Comparison of ENCODE assay signal across 3 worm cellular contexts in the genomic region with DNA sequence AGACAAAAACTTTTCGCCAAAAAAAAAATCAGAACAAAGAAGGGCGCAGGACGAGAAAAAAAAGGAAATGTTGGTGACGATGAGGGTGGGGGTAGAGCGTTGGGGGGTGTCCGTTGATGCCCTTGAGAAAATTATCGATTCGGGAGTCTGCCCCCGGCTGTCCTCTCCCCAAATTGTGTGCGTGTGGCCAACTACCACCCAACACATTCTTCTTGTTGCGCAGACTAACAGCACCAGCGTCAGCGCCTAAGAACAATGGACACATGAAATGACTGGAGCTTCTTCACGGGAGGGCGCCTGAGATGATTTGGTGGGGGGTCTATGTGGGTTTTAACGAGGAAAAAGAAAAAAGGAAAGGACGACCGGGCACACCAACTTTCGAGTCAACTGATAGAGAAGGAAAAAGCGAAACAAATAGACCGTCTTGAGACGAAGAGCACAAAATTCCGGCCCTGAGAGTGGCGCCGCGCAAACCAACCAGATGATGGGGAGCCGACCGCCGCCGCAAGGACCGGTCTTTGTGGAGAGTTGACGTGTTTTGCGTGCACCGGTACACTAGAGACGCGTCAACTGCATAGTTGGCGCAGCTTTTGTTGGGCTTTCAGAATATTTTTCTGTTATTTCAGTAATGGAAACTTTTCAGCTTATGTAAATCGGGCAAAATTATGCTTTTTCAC.
TF ChIP-seq lines count a peak whose summit lies in the region.

A gene (plus strand): TSS at position 68 of the 677 bp plus-strand sequence.

TF ChIP-seq in whole organism, L2 larva, 48 proteins besides CTCF, POLR2A, EP300 and RAD21 (continued from another document):
- no peak for TF ChIP-seq egl-27 (tag; optimal IDR thresholded peaks at IDR 0.05; lab: Kevin White, UChicago)
- TF ChIP-seq nhr-77 (tag; optimal IDR thresholded peaks at IDR 0.05; lab: Kevin White, UChicago), result no peak
- TF ChIP-seq sma-9 (GFP tag; optimal IDR thresholded peaks at IDR 0.05; lab: Kevin White, UChicago), result no peak
- TF ChIP-seq sma-9 (tag; optimal IDR thresholded peaks at IDR 0.05; lab: Kevin White, UChicago), result no peak
- TF ChIP-seq unc-39 (tag; optimal IDR thresholded peaks at IDR 0.05; lab: Kevin White, UChicago), result no peak
- TF ChIP-seq sma-3 (GFP tag; optimal IDR thresholded peaks at IDR 0.05; lab: Kevin White, UChicago), result no peak
- TF ChIP-seq unc-55 (GFP tag; optimal IDR thresholded peaks at IDR 0.05; lab: Kevin White, UChicago), result peak; percentile 59
- TF ChIP-seq lsy-2 (tag; optimal IDR thresholded peaks at IDR 0.05; lab: Kevin White, UChicago), result peak in 1 of 2 experiments; percentile 13
- no peak for TF ChIP-seq crh-2 (tag; optimal IDR thresholded peaks at IDR 0.05; lab: Kevin White, UChicago)
- no peak for TF ChIP-seq mdl-1 (tag; optimal IDR thresholded peaks at IDR 0.05; lab: Kevin White, UChicago)
- TF ChIP-seq ceh-16 (tag; optimal IDR thresholded peaks at IDR 0.05; lab: Kevin White, UChicago), result no peak
- TF ChIP-seq nhr-11 (tag; optimal IDR thresholded peaks at IDR 0.05; lab: Kevin White, UChicago), result no peak
- no peak for TF ChIP-seq unc-62 (GFP tag; optimal IDR thresholded peaks at IDR 0.05; lab: Kevin White, UChicago)
- TF ChIP-seq ztf-11 (tag; optimal IDR thresholded peaks at IDR 0.05; lab: Kevin White, UChicago), result no peak
- TF ChIP-seq dmd-4 (tag; optimal IDR thresholded peaks at IDR 0.05; lab: Kevin White, UChicago), result no peak
- TF ChIP-seq ceh-82 (tag; optimal IDR thresholded peaks at IDR 0.05; lab: Kevin White, UChicago), result no peak

TF ChIP-seq in whole organism, L4 larva, 104 proteins besides CTCF, POLR2A, EP300 and RAD21 (continued from another document and continues in another):
- TF ChIP-seq nhr-237 (tag; optimal IDR thresholded peaks at IDR 0.05; lab: Kevin White, UChicago) (no peak), zip-2 (tag; optimal IDR thresholded peaks at IDR 0.05; lab: Kevin White, UChicago) (no peak), attf-4 (tag; optimal IDR thresholded peaks at IDR 0.05; lab: Kevin White, UChicago) (no peak), dve-1 (tag; optimal IDR thresholded peaks at IDR 0.05; lab: Kevin White, UChicago; ENCODE audit: insufficient read depth) (peak; percentile 26), jun-1 (tag; optimal IDR thresholded peaks at IDR 0.05; lab: Kevin White, UChicago) (no peak), nhr-102 (tag; optimal IDR thresholded peaks at IDR 0.05; lab: Kevin White, UChicago) (no peak), mdl-1 (tag; optimal IDR thresholded peaks at IDR 0.05; lab: Kevin White, UChicago) (no peak), set-16 (GFP tag; IDR thresholded peaks at IDR 0.05; lab: Robert Waterston, UW) (peak; percentile 52), nhr-25 (tag; optimal IDR thresholded peaks at IDR 0.05; lab: Kevin White, UChicago; ENCODE audit: borderline replicate concordance, insufficient read depth) (no peak), ceh-28 (tag; optimal IDR thresholded peaks at IDR 0.05; lab: Kevin White, UChicago) (no peak), nhr-6 (tag; optimal IDR thresholded peaks at IDR 0.05; lab: Kevin White, UChicago) (peak; percentile 60), spr-3 (GFP tag; optimal IDR thresholded peaks at IDR 0.05; lab: Kevin White, UChicago) (peak; percentile 38), ZK337.2 (GFP tag; IDR thresholded peaks at IDR 0.05; lab: Robert Waterston, UW) (no peak), ceh-82 (tag; optimal IDR thresholded peaks at IDR 0.05; lab: Kevin White, UChicago) (no peak), skn-1 (tag; optimal IDR thresholded peaks at IDR 0.05; lab: Kevin White, UChicago) (no peak), egl-43 (GFP tag; IDR thresholded peaks at IDR 0.05; lab: Robert Waterston, UW) (0 out of 2 replicates have a peak, but pooled peaks have one; percentile 34), snpc-1.2 (GFP tag; IDR thresholded peaks at IDR 0.05; lab: Robert Waterston, UW) (no peak), zfp-3 (GFP tag; conservative IDR thresholded peaks at IDR 0.05; lab: Robert Waterston, UW) (no peak), ZK546.5 (tag; optimal IDR thresholded peaks at IDR 0.05; lab: Kevin White, UChicago) (no peak), madf-5 (GFP tag; IDR thresholded peaks at IDR 0.05; lab: Robert Waterston, UW) (no peak), mdt-29 (GFP tag; IDR thresholded peaks at IDR 0.05; lab: Robert Waterston, UW) (no peak), dmd-9 (GFP tag; IDR thresholded peaks at IDR 0.05; lab: Robert Waterston, UW) (peak; percentile 49; the same call in 1 of the 2 replicates), tra-1 (GFP tag; IDR thresholded peaks at IDR 0.05; lab: Robert Waterston, UW) (no peak), nhr-42 (GFP tag; IDR thresholded peaks at IDR 0.05; lab: Robert Waterston, UW) (no peak), zip-11 (GFP tag; IDR thresholded peaks at IDR 0.05; lab: Robert Waterston, UW) (no peak), ceh-32 (tag; optimal IDR thresholded peaks at IDR 0.05; lab: Kevin White, UChicago; ENCODE audit: poor library complexity) (no peak), sdz-12 (GFP tag; optimal IDR thresholded peaks at IDR 0.05; lab: Kevin White, UChicago) (no peak), gei-8 (GFP tag; optimal IDR thresholded peaks at IDR 0.05; lab: Kevin White, UChicago) (no peak), ctbp-1 (GFP tag; IDR thresholded peaks at IDR 0.05; lab: Robert Waterston, UW) (no peak), F44E2.7 (GFP tag; IDR thresholded peaks at IDR 0.05; lab: Robert Waterston, UW) (no peak), unc-62 (GFP tag; optimal IDR thresholded peaks at IDR 0.05 in 1 of 2; lab: Kevin White, UChicago) (no peak), unc-62 (tag; optimal IDR thresholded peaks at IDR 0.05; lab: Kevin White, UChicago) (no peak), tag-97 (GFP tag; IDR thresholded peaks at IDR 0.05; lab: Robert Waterston, UW) (no peak), hlh-11 (tag; optimal IDR thresholded peaks at IDR 0.05; lab: Kevin White, UChicago) (peak; percentile 56), lim-7 (GFP tag; IDR thresholded peaks at IDR 0.05; lab: Robert Waterston, UW) (no peak), nhr-28 (tag; optimal IDR thresholded peaks at IDR 0.05; lab: Kevin White, UChicago) (no peak), ceh-20 (GFP tag; IDR thresholded peaks at IDR 0.05; lab: Robert Waterston, UW) (no peak), lin-13 (GFP tag; optimal IDR thresholded peaks at IDR 0.05; lab: Kevin White, UChicago) (peak; percentile 10), zfp-2 (tag; optimal IDR thresholded peaks at IDR 0.05; lab: Kevin White, UChicago) (no peak), mes-2 (tag; optimal IDR thresholded peaks at IDR 0.05; lab: Kevin White, UChicago; ENCODE audit: poor library complexity, severe bottlenecking) (peak; percentile 53), aly-2 (tag; optimal IDR thresholded peaks at IDR 0.05; lab: Kevin White, UChicago) (no peak), nhr-11 (tag; optimal IDR thresholded peaks at IDR 0.05; lab: Kevin White, UChicago) (no peak), arid-1 (GFP tag; conservative IDR thresholded peaks at IDR 0.05; lab: Robert Waterston, UW) (no peak), dmd-6 (GFP tag; IDR thresholded peaks at IDR 0.05; lab: Robert Waterston, UW) (peak; percentile 7; the same call in 1 of the 2 replicates), hif-1 (tag; optimal IDR thresholded peaks at IDR 0.05; lab: Kevin White, UChicago) (peak in 1 of 2 experiments; percentile 21), dpl-1 (GFP tag; optimal IDR thresholded peaks at IDR 0.05; lab: Kevin White, UChicago) (peak; percentile 31), Y5F2A.4 (GFP tag; optimal IDR thresholded peaks at IDR 0.05; lab: Kevin White, UChicago) (no peak), T26A8.4 (GFP tag; IDR thresholded peaks at IDR 0.05; lab: Robert Waterston, UW) (no peak; the same call in 1 of the 2 replicates), lir-3 (tag; optimal IDR thresholded peaks at IDR 0.05; lab: Kevin White, UChicago) (no peak), aha-1 (tag; lab: Kevin White, UChicago) (no peak), nhr-111 (GFP tag; optimal IDR thresholded peaks at IDR 0.05; lab: Kevin White, UChicago) (no peak), Y75B8A.6 (GFP tag; IDR thresholded peaks at IDR 0.05; lab: Robert Waterston, UW) (no peak), T20F7.1 (GFP tag; optimal IDR thresholded peaks at IDR 0.05; lab: Kevin White, UChicago) (no peak), fkh-10 (GFP tag; optimal IDR thresholded peaks at IDR 0.05; lab: Kevin White, UChicago) (no peak), pha-4 (GFP tag; IDR thresholded peaks at IDR 0.05; lab: Robert Waterston, UW) (no peak), pha-4 (tag; optimal IDR thresholded peaks at IDR 0.05; lab: Kevin White, UChicago) (no peak), zag-1 (tag; optimal IDR thresholded peaks at IDR 0.05; lab: Kevin White, UChicago) (no peak)

TF ChIP-seq in whole organism, mixed stage, embryonic, 35 proteins besides CTCF, POLR2A, EP300 and RAD21 (continued from another document):
- no peak for TF ChIP-seq lin-13 (tag; optimal IDR thresholded peaks at IDR 0.05; lab: Kevin White, UChicago)
- TF ChIP-seq hlh-1 (tag; optimal IDR thresholded peaks at IDR 0.05; lab: Kevin White, UChicago), result no peak
- peak; percentile 13 for TF ChIP-seq mep-1 (tag; optimal IDR thresholded peaks at IDR 0.05; lab: Kevin White, UChicago)
- TF ChIP-seq lin-32 (GFP tag; optimal IDR thresholded peaks at IDR 0.05; lab: Kevin White, UChicago), result no peak
